Worm (Caenorhabditis elegans) whole organism, young adult: ENCODE data around the gene cho-1.

Experiments
- C06A6.2 ChIP-seq: fragments of 200-800 bp; sonication (Bioruptor generic); conservative IDR thresholded peaks from 2 replicates; pipeline ENCODE4 v1.3.6; 2022; ENCODE audit warnings: missing genetic modification characterization, missing compliant biosample characterization
- D2030.7 ChIP-seq: fragments of 200-800 bp; sonication (Bioruptor generic); IDR thresholded peaks from 2 replicates; pipeline ENCODE4 v1.3.6; 2022; ENCODE audit warnings: missing genetic modification reagents, missing genetic modification characterization, missing compliant biosample characterization
- F10E7.11 ChIP-seq: sonication (generic microtip); optimal IDR thresholded peaks from 2 replicates; lab custom pipeline; 2017; ENCODE audit warnings: mild to moderate bottlenecking, missing genetic modification characterization, moderate library complexity, missing compliant biosample characterization
- F22D6.2 ChIP-seq: sonication (generic microtip); optimal IDR thresholded peaks from 2 replicates; lab custom pipeline; 2016; ENCODE audit warnings: mild to moderate bottlenecking, missing genetic modification characterization, missing compliant biosample characterization
- F23B12.7 ChIP-seq: sonication (generic microtip); optimal IDR thresholded peaks from 2 replicates; lab custom pipeline; 2017; ENCODE audit warnings: missing genetic modification characterization, mild to moderate bottlenecking, missing compliant biosample characterization, antibody characterized with exemption, moderate library complexity; ENCODE audit not compliant: insufficient read depth
- F33H1.4 ChIP-seq: fragments of 200-800 bp; sonication (Bioruptor generic); IDR thresholded peaks from 2 replicates; pipeline ENCODE4 v1.3.6; 2022; ENCODE audit warnings: missing genetic modification reagents, missing genetic modification characterization, missing compliant biosample characterization
- F37B4.10 ChIP-seq: fragments of 200-800 bp; sonication (Bioruptor generic); IDR thresholded peaks from 2 replicates; pipeline ENCODE4 v1.3.6; 2022; ENCODE audit warnings: missing genetic modification characterization, missing compliant biosample characterization
- K11D2.4 ChIP-seq: fragments of 200-800 bp; sonication (Bioruptor generic); IDR thresholded peaks from 2 replicates; pipeline ENCODE4 v1.3.6; 2022; ENCODE audit warnings: missing genetic modification reagents, missing genetic modification characterization, missing compliant biosample characterization
- Y53G8AR.9 ChIP-seq: fragments of 200-800 bp; sonication (Bioruptor generic); conservative IDR thresholded peaks from 2 replicates; pipeline ENCODE4 v1.3.6; 2022; ENCODE audit warnings: missing genetic modification reagents, missing genetic modification characterization, missing compliant biosample characterization
- Y56A3A.18 ChIP-seq: fragments of 200-800 bp; sonication (Bioruptor generic); IDR thresholded peaks from 2 replicates; pipeline ENCODE4 v1.3.6; 2022; ENCODE audit warnings: missing genetic modification reagents, missing genetic modification characterization, missing compliant biosample characterization
- Y67H2A.10 ChIP-seq: fragments of 200-800 bp; sonication (Bioruptor generic); conservative IDR thresholded peaks from 2 replicates; pipeline ENCODE4 v1.3.6; 2022; ENCODE audit warnings: missing genetic modification reagents, missing genetic modification characterization, missing compliant biosample characterization
- atf-7 ChIP-seq: sonication (generic microtip); optimal IDR thresholded peaks from 2 replicates; lab custom pipeline; 2017; ENCODE audit warnings: mild to moderate bottlenecking, missing genetic modification characterization, missing compliant biosample characterization
- athp-1 ChIP-seq: sonication (generic microtip); optimal IDR thresholded peaks from 2 replicates; lab custom pipeline; 2017; ENCODE audit warnings: mild to moderate bottlenecking, missing genetic modification characterization, missing compliant biosample characterization
- bed-1 ChIP-seq: fragments of 200-800 bp; sonication (Bioruptor generic); IDR thresholded peaks from 2 replicates; pipeline ENCODE4 v1.3.6; 2022; ENCODE audit warnings: missing genetic modification reagents, missing genetic modification characterization, missing compliant biosample characterization
- cebp-1 ChIP-seq, 2 experiments: fragments of 200-800 bp in 1 of 2; sonication (Bioruptor generic) in 1 of 2; sonication (generic microtip) in 1 of 2; IDR thresholded peaks in 1 of 2; optimal IDR thresholded peaks in 1 of 2; 2 replicates each; pipeline versions ENCODE4 v1.3.6 to Lab custom; 2017 to 2022; ENCODE audit warnings: missing compliant biosample characterization in 2 of 2, missing genetic modification characterization in 2 of 2, mild to moderate bottlenecking in 1 of 2, missing genetic modification reagents in 1 of 2, moderate library complexity in 1 of 2
- cebp-2 ChIP-seq: fragments of 200-800 bp; sonication (Bioruptor generic); IDR thresholded peaks from 2 replicates; pipeline ENCODE4 v1.3.6; 2022; ENCODE audit warnings: missing genetic modification characterization, missing compliant biosample characterization
- ceh-27 ChIP-seq: fragments of 200-800 bp; sonication (Bioruptor generic); optimal IDR thresholded peaks from 2 replicates; lab custom pipeline; 2018; ENCODE audit warnings: mild to moderate bottlenecking, missing genetic modification characterization, moderate library complexity, missing compliant biosample characterization
- ceh-91 ChIP-seq: fragments of 200-800 bp; sonication (Bioruptor generic); IDR thresholded peaks from 2 replicates; pipeline ENCODE4 v1.3.6; 2022; ENCODE audit warnings: missing genetic modification reagents, missing genetic modification characterization, missing compliant biosample characterization
- die-1 ChIP-seq: sonication (generic microtip); optimal IDR thresholded peaks from 2 replicates; lab custom pipeline; 2016; ENCODE audit warnings: missing genotype, mild to moderate bottlenecking, missing genetic modification characterization, missing compliant biosample characterization
- efl-1 ChIP-seq: fragments of 150-350 bp; optimal IDR thresholded peaks from 2 replicates; lab custom pipeline; 2014; ENCODE audit warnings: missing biosample characterization, missing genetic modification reagents, missing genetic modification characterization
- ets-4 ChIP-seq: fragments of 200-800 bp; sonication (Bioruptor generic); optimal IDR thresholded peaks from 2 replicates; lab custom pipeline; 2018; ENCODE audit warnings: mild to moderate bottlenecking, missing genetic modification characterization, missing compliant biosample characterization
- lag-1 ChIP-seq: fragments of 200-800 bp; sonication (Bioruptor generic); IDR thresholded peaks from 2 replicates; pipeline ENCODE4 v1.3.6; 2022; ENCODE audit warnings: missing genetic modification reagents, missing genetic modification characterization, missing compliant biosample characterization
- let-607 ChIP-seq, 2 experiments: fragments of 200-800 bp in 1 of 2; sonication (Bioruptor generic) in 1 of 2; sonication (generic microtip) in 1 of 2; optimal IDR thresholded peaks; 2 replicates each; lab custom pipeline; 2016 to 2018; ENCODE audit warnings: mild to moderate bottlenecking in 2 of 2, missing compliant biosample characterization in 2 of 2, missing genetic modification characterization in 2 of 2, moderate library complexity in 2 of 2, missing genotype in 1 of 2
- lin-35 ChIP-seq, 3 experiments: fragments of 150-350 bp in 2 of 3; sonication (generic microtip) in 1 of 3; optimal IDR thresholded peaks; 2 replicates each; lab custom pipeline; 2014 to 2018; ENCODE audit warnings: missing biosample characterization in 3 of 3, missing genetic modification characterization in 3 of 3, missing genetic modification reagents in 3 of 3
- lin-54 ChIP-seq: fragments of 200-800 bp; sonication (Bioruptor generic); optimal IDR thresholded peaks from 2 replicates; lab custom pipeline; 2018; ENCODE audit warnings: mild to moderate bottlenecking, missing genetic modification characterization, missing compliant biosample characterization
- lir-1 ChIP-seq: fragments of 200-800 bp; sonication (Bioruptor generic); conservative IDR thresholded peaks from 2 replicates; pipeline ENCODE4 v1.3.6; 2022; ENCODE audit warnings: missing genetic modification reagents, missing genetic modification characterization, missing compliant biosample characterization
- madf-3 ChIP-seq: fragments of 200-800 bp; sonication (Bioruptor generic); IDR thresholded peaks from 2 replicates; pipeline ENCODE4 v1.3.6; 2022; ENCODE audit warnings: missing genetic modification reagents, missing genetic modification characterization, missing compliant biosample characterization
- nfyb-1 ChIP-seq: fragments of 200-800 bp; sonication (Bioruptor generic); IDR thresholded peaks from 2 replicates; pipeline ENCODE4 v1.3.6; 2022; ENCODE audit warnings: missing genetic modification reagents, missing genetic modification characterization, missing compliant biosample characterization
- nhr-120 ChIP-seq: fragments of 200-800 bp; sonication (Bioruptor generic); IDR thresholded peaks from 2 replicates; pipeline ENCODE4 v1.3.6; 2022; ENCODE audit warnings: missing genetic modification characterization, missing compliant biosample characterization
- nhr-80 ChIP-seq: sonication (generic microtip); optimal IDR thresholded peaks from 2 replicates; lab custom pipeline; 2016; ENCODE audit warnings: missing genetic modification characterization, missing compliant biosample characterization
- nhr-90 ChIP-seq: sonication (generic microtip); optimal IDR thresholded peaks from 2 replicates; lab custom pipeline; 2016; ENCODE audit warnings: missing genotype, mild to moderate bottlenecking, missing genetic modification characterization, missing compliant biosample characterization
- rcor-1 ChIP-seq: fragments of 200-800 bp; sonication (Bioruptor generic); IDR thresholded peaks from 2 replicates; pipeline ENCODE4 v1.3.6; 2022; ENCODE audit warnings: missing genetic modification reagents, missing genetic modification characterization, missing compliant biosample characterization
- repo-1 ChIP-seq: sonication (generic microtip); optimal IDR thresholded peaks from 2 replicates; lab custom pipeline; 2017; ENCODE audit warnings: mild to moderate bottlenecking, missing genetic modification characterization, missing compliant biosample characterization
- sdz-38 ChIP-seq: sonication (generic microtip); optimal IDR thresholded peaks from 2 replicates; lab custom pipeline; 2016; ENCODE audit warnings: missing genotype, missing genetic modification characterization, missing compliant biosample characterization
- snpc-4 ChIP-seq, 5 experiments: fragments of 150-350 bp in 1 of 5; sonication (generic microtip) in 4 of 5; optimal IDR thresholded peaks; 2 replicates each; lab custom pipeline; 2014 to 2018; ENCODE audit warnings: missing genetic modification characterization in 5 of 5, missing biosample characterization in 3 of 5, antibody characterized with exemption in 2 of 5, mild to moderate bottlenecking in 2 of 5, missing compliant biosample characterization in 2 of 5, missing genotype in 2 of 5, moderate library complexity in 2 of 5, missing genetic modification reagents in 1 of 5
- somi-1 ChIP-seq: fragments of 200-800 bp; sonication (Bioruptor generic); optimal IDR thresholded peaks from 2 replicates; lab custom pipeline; 2018; ENCODE audit warnings: mild to moderate bottlenecking, missing genetic modification characterization, missing compliant biosample characterization
- tbx-9 ChIP-seq: sonication (generic microtip); optimal IDR thresholded peaks from 2 replicates; lab custom pipeline; 2016; ENCODE audit warnings: borderline replicate concordance, missing genetic modification characterization, inconsistent platforms, missing compliant biosample characterization
- unc-62 ChIP-seq: fragments of 150-350 bp; optimal IDR thresholded peaks from 2 replicates; lab custom pipeline; 2014; ENCODE audit warnings: missing biosample characterization, missing genetic modification reagents, missing genetic modification characterization
- xnd-1 ChIP-seq: sonication (generic microtip); optimal IDR thresholded peaks from 2 replicates; lab custom pipeline; 2016; ENCODE audit warnings: missing genotype, missing genetic modification reagents, missing genetic modification characterization, missing compliant biosample characterization
- ztf-22 ChIP-seq: fragments of 200-800 bp; sonication (Bioruptor generic); optimal IDR thresholded peaks from 2 replicates; lab custom pipeline; 2018; ENCODE audit warnings: mild to moderate bottlenecking, missing genetic modification characterization, moderate library complexity, missing compliant biosample characterization
- ztf-25 ChIP-seq: fragments of 200-800 bp; sonication (Bioruptor generic); IDR thresholded peaks from 2 replicates; pipeline ENCODE4 v1.3.6; 2022; ENCODE audit warnings: missing genetic modification reagents, missing genetic modification characterization, missing compliant biosample characterization
- ztf-3 ChIP-seq: fragments of 200-800 bp; sonication (Bioruptor generic); optimal IDR thresholded peaks from 2 replicates; lab custom pipeline; 2018; ENCODE audit warnings: mild to moderate bottlenecking, missing genetic modification characterization, missing compliant biosample characterization
- ztf-6 ChIP-seq: fragments of 200-800 bp; sonication (Bioruptor generic); IDR thresholded peaks from 2 replicates; pipeline ENCODE4 v1.3.6; 2022; ENCODE audit warnings: missing genetic modification reagents, missing genetic modification characterization, missing compliant biosample characterization

The cho-1 gene

ce11 chrIV:13250243-13250642, 35.9 kb upstream of the cho-1 start:
- TF ChIP-seq rcor-1, result no peak
- TF ChIP-seq F37B4.10, result 0 out of 2 replicates have a peak, but pooled peaks have one; percentile 43
- peak; percentile 70 for TF ChIP-seq cebp-1 (GFP tag; IDR thresholded peaks at IDR 0.05; lab: Robert Waterston, UW)
- TF ChIP-seq cebp-1 (tag; optimal IDR thresholded peaks at IDR 0.05; lab: Kevin White, UChicago), result peak; percentile 45
- TF ChIP-seq Y56A3A.18 (GFP tag; lab: Robert Waterston, UW), result 0 out of 2 replicates have a peak, but pooled peaks have one; percentile 11
- 0 out of 2 replicates have a peak, but pooled peaks have one; percentile 63 for TF ChIP-seq cebp-2 (GFP tag; lab: Robert Waterston, UW)
- TF ChIP-seq repo-1 (tag; lab: Kevin White, UChicago), result peak; percentile 11
- no peak for TF ChIP-seq ceh-27 (GFP tag; lab: Kevin White, UChicago)
- TF ChIP-seq Y53G8AR.9 (GFP tag; lab: Robert Waterston, UW), result peak; percentile 63; the same call in 1 of the 2 replicates

ce11 chrIV:13247780-13248179, 33.4 kb upstream of the cho-1 start:
- peak; percentile 24 for TF ChIP-seq efl-1 (GFP tag; lab: Kevin White, UChicago)
- peak; percentile 59 for TF ChIP-seq lin-54 (GFP tag; lab: Kevin White, UChicago)
- no peak for TF ChIP-seq F10E7.11
- TF ChIP-seq, all 124 proteins: peak for 2

ce11 chrIV:13246961-13247360, 32.6 kb upstream of the cho-1 start, which contains the start of gene JC8.7:
Gene JC8.7, plus strand, starts transcription at chrIV:13247261.
- TF ChIP-seq athp-1 (tag; lab: Kevin White, UChicago) (no peak), lin-35 (GFP tag; optimal IDR thresholded peaks at IDR 0.05; lab: Kevin White, UChicago) (no peak), snpc-4 (GFP tag; optimal IDR thresholded peaks at IDR 0.05; lab: Kevin White, UChicago) (no peak), snpc-4 (tag; optimal IDR thresholded peaks at IDR 0.05; lab: Kevin White, UChicago) (no peak), madf-3 (GFP tag; lab: Robert Waterston, UW) (no peak), let-607 (tag; optimal IDR thresholded peaks at IDR 0.05; lab: Kevin White, UChicago) (no peak), Y56A3A.18 (GFP tag; lab: Robert Waterston, UW) (no peak), unc-62 (no peak), nhr-80 (no peak), nhr-120 (GFP tag; lab: Robert Waterston, UW) (no peak), ets-4 (GFP tag; lab: Kevin White, UChicago) (no peak), ztf-6 (no peak), atf-7 (tag; lab: Kevin White, UChicago) (no peak), bed-1 (no peak), C06A6.2 (GFP tag; lab: Robert Waterston, UW) (no peak), tbx-9 (tag; lab: Kevin White, UChicago) (no peak), F23B12.7 (tag; lab: Kevin White, UChicago) (no peak), F33H1.4 (GFP tag; lab: Robert Waterston, UW) (no peak), D2030.7 (GFP tag; lab: Robert Waterston, UW) (no peak), ztf-22 (GFP tag; lab: Kevin White, UChicago) (no peak), K11D2.4 (no peak)
- TF ChIP-seq, all 124 proteins: peak for 0

- TF ChIP-seq somi-1 (GFP tag; lab: Kevin White, UChicago) (no peak), ztf-25 (no peak), nfyb-1 (GFP tag; lab: Robert Waterston, UW) (no peak), xnd-1 (no peak), lir-1 (GFP tag; lab: Robert Waterston, UW) (no peak), ceh-91 (no peak), Y67H2A.10 (no peak), F22D6.2 (tag; lab: Kevin White, UChicago) (no peak), lag-1 (GFP tag; lab: Robert Waterston, UW) (no peak), die-1 (tag; lab: Kevin White, UChicago) (no peak), nhr-90 (tag; lab: Kevin White, UChicago) (no peak), ztf-3 (GFP tag; lab: Kevin White, UChicago) (no peak), sdz-38 (tag; lab: Kevin White, UChicago) (no peak)
- TF ChIP-seq, all 124 proteins: peak for 0
These were observed 29.7 kb upstream of the cho-1 start, which contains the start of gene cox-11 for ce11 chrIV:13244024-13244423. Gene cox-11, plus strand, starts transcription at chrIV:13244324.
